Fruit fly (Drosophila melanogaster) whole organism, embryonic: Measurements from ENCODE around the gene CG5377.
A peak's percentile ranks its signal among the peaks of the same experiment; 100 is the strongest.

ENCODE experiments used
- ATbp ChIP-seq: fragments of 200-800 bp; sonication (Bioruptor generic); optimal IDR thresholded peaks from 2 replicates; lab custom pipeline; 2017; ENCODE audit warnings: missing biosample characterization, mild to moderate bottlenecking, missing genetic modification characterization, missing genetic modification reagents
- Asciz ChIP-seq: fragments of 200-800 bp; sonication (Bioruptor generic); optimal IDR thresholded peaks from 2 replicates; lab custom pipeline; 2017; ENCODE audit warnings: missing biosample characterization, mild to moderate bottlenecking, missing genetic modification characterization, missing genetic modification reagents
- CG10267 ChIP-seq: fragments of 200-800 bp; sonication (Bioruptor generic); optimal IDR thresholded peaks from 2 replicates; lab custom pipeline; 2018; ENCODE audit warnings: missing biosample characterization, mild to moderate bottlenecking, missing genetic modification characterization, moderate library complexity
- CG10979 ChIP-seq: fragments of 200-800 bp; sonication (Bioruptor generic); optimal IDR thresholded peaks from 2 replicates; lab custom pipeline; 2018; ENCODE audit warnings: missing biosample characterization, mild to moderate bottlenecking, missing genetic modification characterization, moderate library complexity
- CG11560 ChIP-seq: fragments of 200-800 bp; sonication (Bioruptor generic); IDR thresholded peaks from 3 replicates; pipeline ENCODE4 v1.3.6; 2022; ENCODE audit warnings: missing biosample characterization, missing genetic modification characterization
- CG12942 ChIP-seq: fragments of 200-800 bp; sonication (Bioruptor generic); optimal IDR thresholded peaks from 3 replicates; lab custom pipeline; 2016; ENCODE audit warnings: missing biosample characterization, missing genetic modification characterization
- CG13123 ChIP-seq: fragments of 200-800 bp; sonication (Bioruptor generic); optimal IDR thresholded peaks from 2 replicates; lab custom pipeline; 2016; ENCODE audit warnings: missing biosample characterization, missing genetic modification characterization
- CG13624 ChIP-seq: fragments of 200-800 bp; sonication (Bioruptor generic); optimal IDR thresholded peaks from 2 replicates; lab custom pipeline; 2016; ENCODE audit warnings: missing biosample characterization, missing genetic modification characterization
- CG15601 ChIP-seq: fragments of 200-800 bp; sonication (Bioruptor generic); optimal IDR thresholded peaks from 3 replicates; lab custom pipeline; 2019; ENCODE audit warnings: missing biosample characterization, mild to moderate bottlenecking, missing genetic modification characterization, moderate library complexity
- CG1832 ChIP-seq: fragments of 200-800 bp; sonication (Bioruptor generic); optimal IDR thresholded peaks from 2 replicates; lab custom pipeline; 2017; ENCODE audit warnings: missing biosample characterization, mild to moderate bottlenecking, missing genetic modification characterization, inconsistent platforms
- CG2120 ChIP-seq: fragments of 200-800 bp; sonication (Bioruptor generic); optimal IDR thresholded peaks from 3 replicates; lab custom pipeline; 2016; ENCODE audit warnings: missing biosample characterization, missing genetic modification characterization
- CG2712 ChIP-seq: fragments of 200-800 bp; optimal IDR thresholded peaks from 3 replicates; lab custom pipeline; 2019; ENCODE audit warnings: missing biosample characterization, mild to moderate bottlenecking, missing genetic modification characterization, moderate library complexity
- CG34224 ChIP-seq: fragments of 200-800 bp; sonication (Bioruptor generic); IDR thresholded peaks from 3 replicates; pipeline ENCODE4 v1.3.6; 2022; ENCODE audit warnings: missing biosample characterization, missing genetic modification characterization; ENCODE audit not compliant: partially characterized antibody
- CG4617 ChIP-seq: fragments of 200-800 bp; sonication (Bioruptor generic); optimal IDR thresholded peaks from 3 replicates; lab custom pipeline; 2016; ENCODE audit warnings: missing biosample characterization, missing genetic modification characterization, borderline replicate concordance
- CG4730 ChIP-seq: fragments of 200-800 bp; sonication (Bioruptor generic); IDR thresholded peaks from 2 replicates; pipeline ENCODE4 v1.3.6; 2022; ENCODE audit warnings: missing biosample characterization, missing genetic modification characterization
- CG8924 ChIP-seq: fragments of 200-800 bp; optimal IDR thresholded peaks from 3 replicates; lab custom pipeline; 2019; ENCODE audit warnings: missing biosample characterization, mild to moderate bottlenecking, missing genetic modification characterization, moderate library complexity
- CG9932 ChIP-seq: fragments of 200-800 bp; sonication (Bioruptor generic); IDR thresholded peaks from 2 replicates; pipeline ENCODE4 v1.3.6; 2022; ENCODE audit warnings: missing biosample characterization, missing genetic modification characterization
- Camta ChIP-seq: fragments of 200-800 bp; sonication (Bioruptor generic); optimal IDR thresholded peaks from 2 replicates; lab custom pipeline; 2016; ENCODE audit warnings: missing biosample characterization, missing genetic modification characterization
- CrebB ChIP-seq: fragments of 200-800 bp; sonication (Bioruptor generic); optimal IDR thresholded peaks from 3 replicates; lab custom pipeline; 2018; ENCODE audit warnings: missing biosample characterization, mild to moderate bottlenecking, missing genetic modification characterization
- Dbx ChIP-seq: fragments of 200-800 bp; sonication (Bioruptor generic); IDR thresholded peaks from 3 replicates; pipeline ENCODE4 v1.3.6; 2022; ENCODE audit warnings: missing biosample characterization, missing genetic modification characterization
- Dip2 ChIP-seq: fragments of 200-800 bp; sonication (Bioruptor generic); IDR thresholded peaks from 2 replicates; pipeline ENCODE4 v1.3.6; 2022; ENCODE audit warnings: missing biosample characterization, missing genetic modification characterization
- Dip3 ChIP-seq: fragments of 200-800 bp; sonication (Bioruptor generic); optimal IDR thresholded peaks from 3 replicates; lab custom pipeline; 2016; ENCODE audit warnings: missing biosample characterization, missing genetic modification characterization
- Elba2 ChIP-seq: fragments of 200-800 bp; sonication (Bioruptor generic); optimal IDR thresholded peaks from 3 replicates; lab custom pipeline; 2016; ENCODE audit warnings: missing biosample characterization, missing genetic modification characterization
- Hr39 ChIP-seq: fragments of >200 bp; optimal IDR thresholded peaks from 2 replicates; lab custom pipeline; 2017
- Hr51 ChIP-seq, 2 experiments: fragments of 200-800 bp; sonication (Bioruptor generic); optimal IDR thresholded peaks; 2 replicates in 1 of 2; 3 replicates in 1 of 2; lab custom pipeline; 2016 to 2018; ENCODE audit warnings: missing biosample characterization in 2 of 2, missing genetic modification characterization in 2 of 2, mild to moderate bottlenecking in 1 of 2, moderate library complexity in 1 of 2
- Jarid2 ChIP-seq: fragments of 200-800 bp; sonication (Bioruptor generic); optimal IDR thresholded peaks from 3 replicates; lab custom pipeline; 2017; ENCODE audit warnings: mild to moderate bottlenecking, missing biosample characterization, missing genetic modification reagents, missing genetic modification characterization
- Lhr ChIP-seq: fragments of 200-800 bp; sonication (Bioruptor generic); optimal IDR thresholded peaks from 3 replicates; lab custom pipeline; 2017; ENCODE audit warnings: mild to moderate bottlenecking, missing biosample characterization, missing genetic modification reagents, missing genetic modification characterization
- MESR4 ChIP-seq: fragments of 200-800 bp; sonication (Bioruptor generic); optimal IDR thresholded peaks from 2 replicates; lab custom pipeline; 2018; ENCODE audit warnings: missing biosample characterization, mild to moderate bottlenecking, missing genetic modification characterization, moderate library complexity
- Mad ChIP-seq: fragments of 200-800 bp; sonication (Bioruptor generic); optimal IDR thresholded peaks from 2 replicates; lab custom pipeline; 2016; ENCODE audit warnings: missing biosample characterization, missing genetic modification characterization
- NC2α ChIP-seq: fragments of 200-800 bp; sonication (Bioruptor generic); optimal IDR thresholded peaks from 2 replicates; lab custom pipeline; 2016; ENCODE audit warnings: missing biosample characterization, missing genetic modification characterization
- NK7.1 ChIP-seq: fragments of 200-800 bp; sonication (Bioruptor generic); optimal IDR thresholded peaks from 3 replicates; lab custom pipeline; 2016; ENCODE audit warnings: missing biosample characterization, missing genetic modification characterization
- NfI ChIP-seq: fragments of 200-800 bp; sonication (Bioruptor generic); optimal IDR thresholded peaks from 3 replicates; lab custom pipeline; 2018; ENCODE audit warnings: missing biosample characterization, mild to moderate bottlenecking, missing genetic modification characterization, moderate library complexity
- PHDP ChIP-seq: fragments of 200-800 bp; sonication (Bioruptor generic); optimal IDR thresholded peaks from 3 replicates; lab custom pipeline; 2018; ENCODE audit warnings: missing biosample characterization, mild to moderate bottlenecking, missing genetic modification characterization, moderate library complexity
- Sry-β ChIP-seq: fragments of 200-800 bp; sonication (Bioruptor generic); optimal IDR thresholded peaks from 2 replicates; lab custom pipeline; 2018; ENCODE audit warnings: missing biosample characterization, mild to moderate bottlenecking, missing genetic modification characterization, moderate library complexity
- Xbp1 ChIP-seq: fragments of 200-800 bp; sonication (Bioruptor generic); optimal IDR thresholded peaks from 3 replicates; lab custom pipeline; 2016; ENCODE audit warnings: missing biosample characterization, mild to moderate bottlenecking, missing genetic modification characterization
- YL-1 ChIP-seq: fragments of 200-800 bp; sonication (Bioruptor generic); optimal IDR thresholded peaks from 3 replicates; lab custom pipeline; 2017; ENCODE audit warnings: missing biosample characterization, mild to moderate bottlenecking, missing genetic modification characterization
- crc ChIP-seq: fragments of 200-800 bp; sonication (Bioruptor generic); optimal IDR thresholded peaks from 2 replicates; lab custom pipeline; 2016; ENCODE audit warnings: missing biosample characterization, missing genetic modification characterization
- crp ChIP-seq, 2 experiments: fragments of 200-800 bp; sonication (Bioruptor generic); optimal IDR thresholded peaks; 2 replicates in 1 of 2; 3 replicates in 1 of 2; lab custom pipeline; 2017; ENCODE audit warnings: missing biosample characterization in 2 of 2, missing genetic modification characterization in 2 of 2, mild to moderate bottlenecking in 1 of 2, moderate library complexity in 1 of 2
- ems ChIP-seq: fragments of 200-800 bp; sonication (Bioruptor generic); optimal IDR thresholded peaks from 3 replicates; lab custom pipeline; 2016; ENCODE audit warnings: missing biosample characterization, missing genetic modification characterization
- exex ChIP-seq: fragments of 200-800 bp; sonication (Bioruptor generic); optimal IDR thresholded peaks from 4 replicates; lab custom pipeline; 2018; ENCODE audit warnings: missing biosample characterization, mild to moderate bottlenecking, missing genetic modification characterization, moderate library complexity
- hb ChIP-seq: fragments of 200-800 bp; sonication (Bioruptor generic); IDR thresholded peaks from 3 replicates; pipeline ENCODE4 v1.3.6; 2022; ENCODE audit warnings: missing biosample characterization, missing genetic modification characterization; ENCODE audit not compliant: partially characterized antibody
- her ChIP-seq: fragments of 200-800 bp; sonication (Bioruptor generic); optimal IDR thresholded peaks from 2 replicates; lab custom pipeline; 2016; ENCODE audit warnings: missing biosample characterization, missing genetic modification characterization
- hth ChIP-seq: fragments of >200 bp; optimal IDR thresholded peaks from 2 replicates; lab custom pipeline; 2017; ENCODE audit warnings: inconsistent platforms
- luna ChIP-seq: fragments of 200-800 bp; sonication (Bioruptor generic); optimal IDR thresholded peaks from 2 replicates; lab custom pipeline; 2016; ENCODE audit warnings: missing biosample characterization, missing genetic modification characterization
- pfk ChIP-seq: fragments of 200-800 bp; sonication (Bioruptor generic); optimal IDR thresholded peaks from 2 replicates; lab custom pipeline; 2018; ENCODE audit warnings: missing biosample characterization, mild to moderate bottlenecking, missing genetic modification characterization, moderate library complexity
- ranshi ChIP-seq: fragments of 200-800 bp; sonication (Bioruptor generic); IDR thresholded peaks from 2 replicates; pipeline ENCODE4 v1.3.6; 2022; ENCODE audit warnings: missing biosample characterization, missing genetic modification characterization
- row ChIP-seq: fragments of 200-800 bp; sonication (Bioruptor generic); IDR thresholded peaks from 3 replicates; pipeline ENCODE4 v1.3.6; 2022; ENCODE audit warnings: missing biosample characterization, missing genetic modification characterization
- sc ChIP-seq, 3 experiments: fragments of >200 bp in 2 of 3; fragments of 200-800 bp in 1 of 3; sonication (Bioruptor generic) in 1 of 3; optimal IDR thresholded peaks; 2 replicates in 2 of 3; 3 replicates in 1 of 3; lab custom pipeline; 2017; ENCODE audit warnings: mild to moderate bottlenecking in 1 of 3, missing biosample characterization in 1 of 3, missing genetic modification characterization in 1 of 3, missing genetic modification reagents in 1 of 3
- sd ChIP-seq: fragments of 200-800 bp; sonication (Bioruptor generic); optimal IDR thresholded peaks from 3 replicates; lab custom pipeline; 2018; ENCODE audit warnings: missing biosample characterization, mild to moderate bottlenecking, missing genetic modification characterization, moderate library complexity

Gene CG5377

dm6 chr3R:22491088-22491879 lies 23.3 kb upstream of the CG5377 start, which contains the start of the genes CCT1 and tHMG1 (continued):
- TF ChIP-seq ranshi (GFP tag; lab: Robert Waterston, UW) (no peak), CG15601 (tag; lab: Kevin White, UChicago) (peak; percentile 35), hth (no peak), Hr51 (GFP tag; optimal IDR thresholded peaks at IDR 0.05; lab: Kevin White, UChicago) (no peak), CG34224 (GFP tag; lab: Robert Waterston, UW) (peak; percentile 97), Hr39 (no peak), Sry-β (GFP tag; lab: Kevin White, UChicago) (no peak), CrebB (tag; lab: Kevin White, UChicago) (no peak), ATbp (GFP tag; lab: Kevin White, UChicago) (no peak), crp (GFP tag; optimal IDR thresholded peaks at IDR 0.05; lab: Kevin White, UChicago) (no peak), CG10267 (tag; lab: Kevin White, UChicago) (peak; percentile 42), CG8924 (no peak), pfk (no peak), NfI (GFP tag; lab: Kevin White, UChicago) (no peak), NK7.1 (no peak), CG12942 (GFP tag; lab: Kevin White, UChicago) (no peak), CG13123 (GFP tag; lab: Kevin White, UChicago) (no peak), CG11560 (tag; lab: Robert Waterston, UW) (peak; percentile 75; the same call in 2 of the 3 replicates), CG2712 (peak; percentile 57), her (no peak), row (GFP tag; lab: Robert Waterston, UW) (peak; percentile 53; the same call in 2 of the 3 replicates), Elba2 (GFP tag; lab: Kevin White, UChicago) (no peak), Camta (GFP tag; lab: Kevin White, UChicago) (no peak), Jarid2 (GFP tag; lab: Kevin White, UChicago) (no peak), Asciz (GFP tag; lab: Kevin White, UChicago) (no peak), Dbx (GFP tag; lab: Robert Waterston, UW) (no peak), ems (GFP tag; lab: Kevin White, UChicago) (no peak), YL-1 (peak; percentile 69), Dip3 (no peak), MESR4 (GFP tag; lab: Kevin White, UChicago) (peak; percentile 76), PHDP (peak; percentile 14), sc (optimal IDR thresholded peaks at IDR 0.05; lab: Kevin White, UChicago) (no peak), sc (GFP tag; optimal IDR thresholded peaks at IDR 0.05; lab: Kevin White, UChicago) (no peak), crc (GFP tag; lab: Kevin White, UChicago) (no peak), exex (tag; lab: Kevin White, UChicago) (no peak), CG13624 (no peak), hb (GFP tag; lab: Robert Waterston, UW) (peak; percentile 84), CG2120 (GFP tag; lab: Kevin White, UChicago) (peak; percentile 27), Dip2 (GFP tag; lab: Robert Waterston, UW) (no peak), NC2α (GFP tag; lab: Kevin White, UChicago) (no peak), CG1832 (GFP tag; lab: Kevin White, UChicago) (no peak), CG4730 (GFP tag; lab: Robert Waterston, UW) (no peak), CG4617 (no peak), CG10979 (tag; lab: Kevin White, UChicago) (no peak), luna (no peak), sd (tag; lab: Kevin White, UChicago) (no peak), Lhr (GFP tag; lab: Kevin White, UChicago) (peak; percentile 5), Mad (GFP tag; lab: Kevin White, UChicago) (no peak), Xbp1 (peak; percentile 2), CG9932 (GFP tag; lab: Robert Waterston, UW) (no peak)
